Worm (Caenorhabditis elegans) whole organism, young adult: ENCODE measurements around the gene epac-1.

Source experiments
- C06A6.2 ChIP-seq: fragments of 200-800 bp; sonication (Bioruptor generic); conservative IDR thresholded peaks from 2 replicates; pipeline ENCODE4 v1.3.6; 2022; ENCODE audit warnings: missing genetic modification characterization, missing compliant biosample characterization
- K11D2.4 ChIP-seq: fragments of 200-800 bp; sonication (Bioruptor generic); IDR thresholded peaks from 2 replicates; pipeline ENCODE4 v1.3.6; 2022; ENCODE audit warnings: missing genetic modification reagents, missing genetic modification characterization, missing compliant biosample characterization
- efl-1 ChIP-seq: fragments of 150-350 bp; optimal IDR thresholded peaks from 2 replicates; lab custom pipeline; 2014; ENCODE audit warnings: missing biosample characterization, missing genetic modification reagents, missing genetic modification characterization
- egl-44 ChIP-seq: fragments of 200-800 bp; sonication (Bioruptor generic); IDR thresholded peaks from 2 replicates; pipeline ENCODE4 v1.3.6; 2022; ENCODE audit warnings: missing genetic modification reagents, missing genetic modification characterization, missing compliant biosample characterization
- hrde-1 ChIP-seq: sonication (generic microtip); optimal IDR thresholded peaks from 2 replicates; lab custom pipeline; 2016; ENCODE audit warnings: missing genetic modification characterization, mild to moderate bottlenecking, missing compliant biosample characterization, moderate library complexity, missing genotype, missing genetic modification reagents, borderline replicate concordance
- lag-1 ChIP-seq: fragments of 200-800 bp; sonication (Bioruptor generic); IDR thresholded peaks from 2 replicates; pipeline ENCODE4 v1.3.6; 2022; ENCODE audit warnings: missing genetic modification reagents, missing genetic modification characterization, missing compliant biosample characterization
- mes-4 ChIP-seq: sonication (generic microtip); optimal IDR thresholded peaks from 2 replicates; lab custom pipeline; 2016; ENCODE audit warnings: missing genotype, missing genetic modification characterization, missing compliant biosample characterization
- nhr-179 ChIP-seq: sonication (generic microtip); optimal IDR thresholded peaks from 2 replicates; lab custom pipeline; 2016; ENCODE audit warnings: mild to moderate bottlenecking, missing genetic modification characterization, missing compliant biosample characterization
- nhr-27 ChIP-seq: fragments of 200-800 bp; sonication (Bioruptor generic); optimal IDR thresholded peaks from 2 replicates; lab custom pipeline; 2018; ENCODE audit warnings: mild to moderate bottlenecking, missing genetic modification characterization, moderate library complexity, missing compliant biosample characterization
- nhr-80 ChIP-seq: sonication (generic microtip); optimal IDR thresholded peaks from 2 replicates; lab custom pipeline; 2016; ENCODE audit warnings: missing genetic modification characterization, missing compliant biosample characterization
- nhr-90 ChIP-seq: sonication (generic microtip); optimal IDR thresholded peaks from 2 replicates; lab custom pipeline; 2016; ENCODE audit warnings: missing genotype, mild to moderate bottlenecking, missing genetic modification characterization, missing compliant biosample characterization
- pha-4 ChIP-seq: fragments of 150-350 bp; sonication (generic microtip); optimal IDR thresholded peaks from 2 replicates; lab custom pipeline; 2014; ENCODE audit warnings: missing biosample characterization, missing genetic modification reagents, missing genetic modification characterization
- rcor-1 ChIP-seq: fragments of 200-800 bp; sonication (Bioruptor generic); IDR thresholded peaks from 2 replicates; pipeline ENCODE4 v1.3.6; 2022; ENCODE audit warnings: missing genetic modification reagents, missing genetic modification characterization, missing compliant biosample characterization
- snpc-1.1 ChIP-seq: sonication (generic microtip); optimal IDR thresholded peaks from 2 replicates; lab custom pipeline; 2017; ENCODE audit warnings: missing genetic modification characterization, mild to moderate bottlenecking, missing compliant biosample characterization, antibody characterized with exemption, moderate library complexity, missing genotype, missing genetic modification reagents; ENCODE audit not compliant: insufficient read depth

ce11 chrIII:10149910-10150309 lies 39.1 kb upstream of the epac-1 start:
- TF ChIP-seq efl-1 (GFP tag; lab: Kevin White, UChicago) (no peak), nhr-179 (no peak), nhr-27 (no peak), C06A6.2 (GFP tag; lab: Robert Waterston, UW) (no peak), snpc-1.1 (tag; lab: Kevin White, UChicago) (no peak), nhr-80 (tag; lab: Kevin White, UChicago) (no peak), mes-4 (tag; lab: Kevin White, UChicago) (no peak), hrde-1 (tag; lab: Kevin White, UChicago) (no peak), rcor-1 (GFP tag; lab: Robert Waterston, UW) (no peak), pha-4 (no peak), lag-1 (no peak), nhr-90 (tag; lab: Kevin White, UChicago) (no peak), K11D2.4 (no peak), egl-44 (no peak)
